Fruit fly (Drosophila melanogaster): ENCODE data around the gene CG42710.

Gene CG42710

dm6 chr2L:8776163-8776562 is 6.1 kb downstream of the CG42710 start, which contains the start of gene LManV:
LManV (minus strand) TSS chr2L:8776263.
- TF ChIP-seq usp (GFP tag; optimal IDR thresholded peaks at IDR 0.05) (no peak), pan (optimal IDR thresholded peaks at IDR 0.05) (no peak), psq (optimal IDR thresholded peaks at IDR 0.05) (no peak), EcR (GFP tag; optimal IDR thresholded peaks at IDR 0.05) (no peak), Dll (optimal IDR thresholded peaks at IDR 0.05) (no peak), CG8478 (optimal IDR thresholded peaks at IDR 0.05) (no peak)

dm6 chr2L:8772244-8772643 is 10.1 kb downstream of the CG42710 start, which contains the start of gene LManIV:
LManIV (minus strand) TSS chr2L:8772344.
- TF ChIP-seq Dll (optimal IDR thresholded peaks at IDR 0.05) (no peak), EcR (GFP tag; optimal IDR thresholded peaks at IDR 0.05) (no peak), CG8478 (optimal IDR thresholded peaks at IDR 0.05) (no peak), usp (GFP tag; optimal IDR thresholded peaks at IDR 0.05) (no peak), pan (optimal IDR thresholded peaks at IDR 0.05) (no peak), psq (optimal IDR thresholded peaks at IDR 0.05) (no peak)

dm6 chr2L:8768660-8769138 is 13.6 kb downstream of the CG42710 start, which contains the start of gene LManIII:
LManIII (minus strand) TSS chr2L:8768710.
- TF ChIP-seq Dll (optimal IDR thresholded peaks at IDR 0.05) = no peak
- no peak for TF ChIP-seq usp (GFP tag; optimal IDR thresholded peaks at IDR 0.05)
- no peak for TF ChIP-seq EcR (GFP tag; optimal IDR thresholded peaks at IDR 0.05)
- TF ChIP-seq psq (optimal IDR thresholded peaks at IDR 0.05) = no peak
- no peak for TF ChIP-seq pan (optimal IDR thresholded peaks at IDR 0.05)
- no peak for TF ChIP-seq CG8478 (optimal IDR thresholded peaks at IDR 0.05)

dm6 chr2L:8762833-8763232 is 19.5 kb downstream of the CG42710 start:
- no peak for TF ChIP-seq usp (GFP tag; optimal IDR thresholded peaks at IDR 0.05)
- no peak for TF ChIP-seq Dll (optimal IDR thresholded peaks at IDR 0.05)
- no peak for TF ChIP-seq pan (optimal IDR thresholded peaks at IDR 0.05)
- TF ChIP-seq psq (optimal IDR thresholded peaks at IDR 0.05) = no peak
- TF ChIP-seq CG8478 (optimal IDR thresholded peaks at IDR 0.05) = no peak
- no peak for TF ChIP-seq EcR (GFP tag; optimal IDR thresholded peaks at IDR 0.05)

dm6 chr2L:8752022-8752421 is 30.3 kb downstream of the CG42710 start, which contains the start of the genes CG45307 and CG12438:
CG45307 (minus strand) TSS chr2L:8752122.
CG12438 (plus strand) TSS chr2L:8752285.
- TF ChIP-seq CG8478 (optimal IDR thresholded peaks at IDR 0.05) = no peak
- TF ChIP-seq psq (optimal IDR thresholded peaks at IDR 0.05) = no peak
- no peak for TF ChIP-seq EcR (GFP tag; optimal IDR thresholded peaks at IDR 0.05)
- TF ChIP-seq usp (GFP tag; optimal IDR thresholded peaks at IDR 0.05) = no peak

dm6 chr2L:8747480-8747879 is 34.8 kb downstream of the CG42710 start:
- TF ChIP-seq EcR (GFP tag; optimal IDR thresholded peaks at IDR 0.05) = no peak
- no peak for TF ChIP-seq pan (optimal IDR thresholded peaks at IDR 0.05)
- TF ChIP-seq Dll (optimal IDR thresholded peaks at IDR 0.05) = no peak
- TF ChIP-seq CG8478 (optimal IDR thresholded peaks at IDR 0.05) = no peak
- no peak for TF ChIP-seq usp (GFP tag; optimal IDR thresholded peaks at IDR 0.05)
- no peak for TF ChIP-seq psq (optimal IDR thresholded peaks at IDR 0.05)

dm6 chr2L:8746350-8746759 is 35.9 kb downstream of the CG42710 start:
- TF ChIP-seq CG8478 (optimal IDR thresholded peaks at IDR 0.05) (no peak), EcR (GFP tag; optimal IDR thresholded peaks at IDR 0.05) (no peak), usp (GFP tag; optimal IDR thresholded peaks at IDR 0.05) (no peak), Dll (optimal IDR thresholded peaks at IDR 0.05) (no peak), pan (optimal IDR thresholded peaks at IDR 0.05) (no peak), psq (optimal IDR thresholded peaks at IDR 0.05) (no peak)

dm6 chr2L:8743082-8743481 is 39.2 kb downstream of the CG42710 start:
- no peak for TF ChIP-seq pan (optimal IDR thresholded peaks at IDR 0.05)

dm6 chr2L:8740757-8741278 is 41.5 kb downstream of the CG42710 start:
- TF ChIP-seq CG8478 (optimal IDR thresholded peaks at IDR 0.05) (no peak), psq (optimal IDR thresholded peaks at IDR 0.05) (no peak), pan (optimal IDR thresholded peaks at IDR 0.05) (no peak), Dll (optimal IDR thresholded peaks at IDR 0.05) (no peak), usp (GFP tag; optimal IDR thresholded peaks at IDR 0.05) (no peak), EcR (GFP tag; optimal IDR thresholded peaks at IDR 0.05) (no peak)

dm6 chr2L:8739984-8740756 is 42.1 kb downstream of the CG42710 start, which contains the start of gene raw:
raw (minus strand) TSS chr2L:8740660.
- TF ChIP-seq Dll (optimal IDR thresholded peaks at IDR 0.05) (no peak), psq (optimal IDR thresholded peaks at IDR 0.05) (no peak), EcR (GFP tag; optimal IDR thresholded peaks at IDR 0.05) (peak; percentile 20 to 87), pan (optimal IDR thresholded peaks at IDR 0.05) (no peak), usp (GFP tag; optimal IDR thresholded peaks at IDR 0.05) (no peak)

- TF ChIP-seq CG8478 (optimal IDR thresholded peaks at IDR 0.05) = no peak
- TF ChIP-seq Dll (optimal IDR thresholded peaks at IDR 0.05) = no peak
- no peak for TF ChIP-seq psq (optimal IDR thresholded peaks at IDR 0.05)
These were observed 44.0 kb downstream of the CG42710 start for dm6 chr2L:8738253-8738665.

- TF ChIP-seq pan (optimal IDR thresholded peaks at IDR 0.05) = no peak
- no peak for TF ChIP-seq CG8478 (optimal IDR thresholded peaks at IDR 0.05)
- TF ChIP-seq psq (optimal IDR thresholded peaks at IDR 0.05) = no peak
- TF ChIP-seq Dll (optimal IDR thresholded peaks at IDR 0.05) = no peak
- TF ChIP-seq EcR (GFP tag; optimal IDR thresholded peaks at IDR 0.05) = no peak
- TF ChIP-seq usp (GFP tag; optimal IDR thresholded peaks at IDR 0.05) = no peak
These were observed 45.9 kb downstream of the CG42710 start for dm6 chr2L:8736383-8736782.
